Worm (Caenorhabditis elegans): ENCODE measurements around the gene K02H11.4.

K02H11.4 gene

ce11 chrV:1572585-1572984, 41.5 kb upstream of the K02H11.4 start:
- TF ChIP-seq blmp-1 (tag; optimal IDR thresholded peaks at IDR 0.05; ENCODE audit: insufficient read depth) (no peak), egl-27 (tag; optimal IDR thresholded peaks at IDR 0.05) (no peak), ztf-4 (tag; optimal IDR thresholded peaks at IDR 0.05) (no peak), skn-1 (tag; optimal IDR thresholded peaks at IDR 0.05) (no peak), alr-1 (tag; optimal IDR thresholded peaks at IDR 0.05) (no peak), nhr-77 (tag; optimal IDR thresholded peaks at IDR 0.05) (no peak), ztf-1 (GFP tag; conservative IDR thresholded peaks at IDR 0.05) (no peak), mab-5 (tag; optimal IDR thresholded peaks at IDR 0.05) (no peak), lsy-2 (tag; optimal IDR thresholded peaks at IDR 0.05) (no peak), sma-9 (GFP tag; optimal IDR thresholded peaks at IDR 0.05) (no peak), sma-9 (tag; optimal IDR thresholded peaks at IDR 0.05) (no peak), lin-39 (tag; optimal IDR thresholded peaks at IDR 0.05) (no peak), ztf-11 (tag; optimal IDR thresholded peaks at IDR 0.05) (no peak), C34F6.9 (tag; optimal IDR thresholded peaks at IDR 0.05) (no peak), unc-55 (GFP tag; optimal IDR thresholded peaks at IDR 0.05) (no peak), nhr-6 (tag; optimal IDR thresholded peaks at IDR 0.05) (no peak), unc-39 (tag; optimal IDR thresholded peaks at IDR 0.05) (no peak), elt-3 (tag; optimal IDR thresholded peaks at IDR 0.05) (no peak)

- TF ChIP-seq nhr-10 (tag; optimal IDR thresholded peaks at IDR 0.05), result no peak
- TF ChIP-seq aly-2 (tag; optimal IDR thresholded peaks at IDR 0.05), result no peak
- TF ChIP-seq unc-55 (GFP tag; optimal IDR thresholded peaks at IDR 0.05), result no peak
- no peak for TF ChIP-seq lsy-2 (tag; optimal IDR thresholded peaks at IDR 0.05)
- no peak for TF ChIP-seq mdl-1 (tag; optimal IDR thresholded peaks at IDR 0.05)
- TF ChIP-seq nhr-11 (tag; optimal IDR thresholded peaks at IDR 0.05), result no peak
- no peak for TF ChIP-seq dmd-4 (tag; optimal IDR thresholded peaks at IDR 0.05)
- TF ChIP-seq lin-13 (GFP tag; optimal IDR thresholded peaks at IDR 0.05), result no peak
- TF ChIP-seq crh-2 (tag; optimal IDR thresholded peaks at IDR 0.05), result no peak
- no peak for TF ChIP-seq nhr-23 (tag; optimal IDR thresholded peaks at IDR 0.05)
- no peak for TF ChIP-seq lin-11 (tag; optimal IDR thresholded peaks at IDR 0.05)
- no peak for TF ChIP-seq ceh-16 (tag; optimal IDR thresholded peaks at IDR 0.05)
- no peak for TF ChIP-seq fos-1 (tag; optimal IDR thresholded peaks at IDR 0.05)
- no peak for TF ChIP-seq ceh-82 (tag; optimal IDR thresholded peaks at IDR 0.05)
- TF ChIP-seq snpc-4 (tag; optimal IDR thresholded peaks at IDR 0.05), result no peak
Observed at ce11 chrV:1570679-1571078, 39.6 kb upstream of the K02H11.4 start.

ce11 chrV:1569750-1570419, 38.8 kb upstream of the K02H11.4 start:
- TF ChIP-seq ceh-82 (tag; optimal IDR thresholded peaks at IDR 0.05), result no peak

- TF ChIP-seq ceh-16 (tag; optimal IDR thresholded peaks at IDR 0.05) (peak; percentile 59), nhr-23 (tag; optimal IDR thresholded peaks at IDR 0.05) (no peak)
Observed at ce11 chrV:1566776-1567175, 35.7 kb upstream of the K02H11.4 start, which contains the start of gene cdc-25.2. TSS of gene cdc-25.2 (plus strand) at chrV:1567076.

ce11 chrV:1558113-1558512, 27.1 kb upstream of the K02H11.4 start:
- TF ChIP-seq lin-39 (tag; optimal IDR thresholded peaks at IDR 0.05) (no peak), lin-11 (tag; optimal IDR thresholded peaks at IDR 0.05) (no peak), lsy-2 (tag; optimal IDR thresholded peaks at IDR 0.05) (no peak), nhr-10 (tag; optimal IDR thresholded peaks at IDR 0.05) (no peak), F13H6.1 (tag; optimal IDR thresholded peaks at IDR 0.05) (no peak), blmp-1 (tag; optimal IDR thresholded peaks at IDR 0.05; ENCODE audit: insufficient read depth) (no peak), nhr-237 (tag; optimal IDR thresholded peaks at IDR 0.05) (no peak), aly-2 (tag; optimal IDR thresholded peaks at IDR 0.05) (no peak), fos-1 (tag; optimal IDR thresholded peaks at IDR 0.05) (no peak)

ce11 chrV:1555072-1555471, 24.0 kb upstream of the K02H11.4 start:
- no peak for TF ChIP-seq nhr-21 (tag; optimal IDR thresholded peaks at IDR 0.05)
- no peak for TF ChIP-seq lin-11 (tag; optimal IDR thresholded peaks at IDR 0.05)
- no peak for TF ChIP-seq ztf-11 (tag; optimal IDR thresholded peaks at IDR 0.05)
- no peak for TF ChIP-seq C34F6.9 (tag; optimal IDR thresholded peaks at IDR 0.05)
- TF ChIP-seq mab-5 (tag; optimal IDR thresholded peaks at IDR 0.05), result no peak
- TF ChIP-seq nhr-11 (tag; optimal IDR thresholded peaks at IDR 0.05), result no peak
- TF ChIP-seq blmp-1 (tag; optimal IDR thresholded peaks at IDR 0.05; ENCODE audit: insufficient read depth), result no peak
- TF ChIP-seq nhr-6 (tag; optimal IDR thresholded peaks at IDR 0.05), result no peak
- TF ChIP-seq ceh-16 (tag; optimal IDR thresholded peaks at IDR 0.05), result no peak
- no peak for TF ChIP-seq nhr-25 (tag; optimal IDR thresholded peaks at IDR 0.05)
- TF ChIP-seq sma-9 (GFP tag; optimal IDR thresholded peaks at IDR 0.05), result no peak
- no peak for TF ChIP-seq sma-9 (tag; optimal IDR thresholded peaks at IDR 0.05)
- TF ChIP-seq lsy-2 (tag; optimal IDR thresholded peaks at IDR 0.05), result no peak
- TF ChIP-seq nhr-77 (tag; optimal IDR thresholded peaks at IDR 0.05), result no peak
- no peak for TF ChIP-seq dmd-4 (tag; optimal IDR thresholded peaks at IDR 0.05)
- TF ChIP-seq nhr-23 (tag; optimal IDR thresholded peaks at IDR 0.05), result no peak
- no peak for TF ChIP-seq ceh-82 (tag; optimal IDR thresholded peaks at IDR 0.05)
- TF ChIP-seq nhr-12 (tag; optimal IDR thresholded peaks at IDR 0.05), result no peak
- TF ChIP-seq elt-1 (tag; optimal IDR thresholded peaks at IDR 0.05), result no peak
- TF ChIP-seq mbf-1 (tag; optimal IDR thresholded peaks at IDR 0.05), result no peak
- no peak for TF ChIP-seq crh-2 (tag; optimal IDR thresholded peaks at IDR 0.05)

All from whole organism, L2 larva.